Fruit fly (Drosophila melanogaster): ENCODE data around the gene CG31407.

The CG31407 gene

dm6 chr3R:9977494-9977893, 47.5 kb downstream of the CG31407 start:
- TF ChIP-seq CG16815 (GFP tag; optimal IDR thresholded peaks at IDR 0.05) (no peak), unpg (GFP tag; optimal IDR thresholded peaks at IDR 0.05) (peak; percentile 33), Hr3 (GFP tag; optimal IDR thresholded peaks at IDR 0.05) (peak; percentile 5), CG13287 (GFP tag; IDR thresholded peaks at IDR 0.05; ENCODE audit: partially characterized antibody) (no peak), cwo (GFP tag; optimal IDR thresholded peaks at IDR 0.05) (peak; percentile 27), CG6689 (GFP tag; IDR thresholded peaks at IDR 0.05) (0 out of 2 replicates have a peak, but pooled peaks have one; percentile 37), Myb (GFP tag; optimal IDR thresholded peaks at IDR 0.05) (no peak), PHDP (tag; optimal IDR thresholded peaks at IDR 0.05) (peak; percentile 27), CG7556 (GFP tag; optimal IDR thresholded peaks at IDR 0.05) (peak; percentile 29), CG6272 (GFP tag; IDR thresholded peaks at IDR 0.05) (no peak), Hmr (GFP tag; optimal IDR thresholded peaks at IDR 0.05) (peak; percentile 31), ara (GFP tag; IDR thresholded peaks at IDR 0.05) (no peak), peb (GFP tag; IDR thresholded peaks at IDR 0.05) (no peak), CG3281 (GFP tag; optimal IDR thresholded peaks at IDR 0.05) (no peak), Max (GFP tag; optimal IDR thresholded peaks at IDR 0.05) (peak; percentile 12), CG31224 (GFP tag; IDR thresholded peaks at IDR 0.05) (no peak), nmo (GFP tag; optimal IDR thresholded peaks at IDR 0.05) (peak; percentile 10), CG10565 (GFP tag; optimal IDR thresholded peaks at IDR 0.05) (no peak), CG30403 (GFP tag; optimal IDR thresholded peaks at IDR 0.05) (peak; percentile 29), CG3407 (GFP tag; optimal IDR thresholded peaks at IDR 0.05) (no peak), Lim3 (GFP tag; IDR thresholded peaks at IDR 0.05) (no peak), MTF-1 (GFP tag; optimal IDR thresholded peaks at IDR 0.05; ENCODE audit: borderline replicate concordance) (no peak), CG7839 (tag; optimal IDR thresholded peaks at IDR 0.05) (peak; percentile 39), TFAM (GFP tag; optimal IDR thresholded peaks at IDR 0.05) (no peak), CG7963 (GFP tag; IDR thresholded peaks at IDR 0.05; ENCODE audit: partially characterized antibody) (no peak), gem (tag; optimal IDR thresholded peaks at IDR 0.05) (peak; percentile 55), Dfd (GFP tag; optimal IDR thresholded peaks at IDR 0.05) (no peak), CG17385 (GFP tag; optimal IDR thresholded peaks at IDR 0.05) (peak; percentile 13), Hr51 (GFP tag; optimal IDR thresholded peaks at IDR 0.05) (peak in 1 of 2 experiments; percentile 55), dmrt99B (tag; optimal IDR thresholded peaks at IDR 0.05) (peak; percentile 51), Ada2b (GFP tag; IDR thresholded peaks at IDR 0.05) (0 out of 2 replicates have a peak, but pooled peaks have one; percentile 22), CG12391 (tag; optimal IDR thresholded peaks at IDR 0.05) (peak; percentile 8), wor (GFP tag; IDR thresholded peaks at IDR 0.05) (no peak), Rfx (GFP tag; IDR thresholded peaks at IDR 0.05) (peak; percentile 35; the same call in 1 of the 2 replicates), crol (GFP tag; IDR thresholded peaks at IDR 0.05) (no peak), vvl (GFP tag; IDR thresholded peaks at IDR 0.05) (peak; percentile 20; the same call in 1 of the 2 replicates), Scr (GFP tag; IDR thresholded peaks at IDR 0.05; ENCODE audit: partially characterized antibody) (no peak), CG13424 (tag; optimal IDR thresholded peaks at IDR 0.05) (peak; percentile 12), CG18599 (GFP tag; optimal IDR thresholded peaks at IDR 0.05) (peak; percentile 48), phol (tag; optimal IDR thresholded peaks at IDR 0.05) (peak; percentile 10), gsb-n (tag; optimal IDR thresholded peaks at IDR 0.05) (no peak), wek (GFP tag; optimal IDR thresholded peaks at IDR 0.05) (no peak), CG2678 (tag; optimal IDR thresholded peaks at IDR 0.05) (peak; percentile 46), Fer1 (GFP tag; optimal IDR thresholded peaks at IDR 0.05) (peak; percentile 41), ind (GFP tag; optimal IDR thresholded peaks at IDR 0.05) (peak; percentile 32), CG43689 (GFP tag; IDR thresholded peaks at IDR 0.05) (no peak), CG14050 (GFP tag; IDR thresholded peaks at IDR 0.05) (peak; percentile 17; the same call in 1 of the 3 replicates), CG6765 (GFP tag; optimal IDR thresholded peaks at IDR 0.05) (peak; percentile 28), CG6813 (GFP tag; optimal IDR thresholded peaks at IDR 0.05) (no peak), CG4360 (GFP tag; IDR thresholded peaks at IDR 0.05) (no peak)

Data from whole organism, embryonic.